Fruit fly (Drosophila melanogaster) whole organism, prepupa: ENCODE results near the gene L2HGDH.
A peak's percentile ranks its signal among the peaks of the same experiment; 100 is the strongest.

Source experiments
- Blimp-1 ChIP-seq: fragments of 200-800 bp; sonication (Bioruptor generic); optimal IDR thresholded peaks from 3 replicates; lab custom pipeline; 2017; ENCODE audit warnings: missing biosample characterization, missing genetic modification characterization, mild to moderate bottlenecking, moderate library complexity, missing genetic modification reagents
- CG10669 ChIP-seq: fragments of 200-800 bp; sonication (Bioruptor generic); optimal IDR thresholded peaks from 3 replicates; lab custom pipeline; 2018; ENCODE audit warnings: missing biosample characterization, mild to moderate bottlenecking, missing genetic modification characterization, moderate library complexity
- CG11902 ChIP-seq: fragments of 200-800 bp; sonication (Bioruptor generic); optimal IDR thresholded peaks from 3 replicates; lab custom pipeline; 2016; ENCODE audit warnings: missing biosample characterization, missing genetic modification characterization
- CG15336 ChIP-seq: fragments of 200-800 bp; sonication (Bioruptor generic); IDR thresholded peaks from 2 replicates; pipeline ENCODE4 v1.3.6; 2022; ENCODE audit warnings: missing biosample characterization, missing genetic modification characterization
- CG1621 ChIP-seq: fragments of 200-800 bp; sonication (Bioruptor generic); optimal IDR thresholded peaks from 3 replicates; lab custom pipeline; 2018; ENCODE audit warnings: missing biosample characterization, mild to moderate bottlenecking, missing genetic modification characterization
- CG16779 ChIP-seq: fragments of 200-800 bp; sonication (Bioruptor generic); optimal IDR thresholded peaks from 3 replicates; lab custom pipeline; 2017; ENCODE audit warnings: missing biosample characterization, mild to moderate bottlenecking, missing genetic modification characterization
- CG3032 ChIP-seq: fragments of 200-800 bp; optimal IDR thresholded peaks from 2 replicates; lab custom pipeline; 2019; ENCODE audit warnings: missing biosample characterization, mild to moderate bottlenecking, missing genetic modification characterization, moderate library complexity
- CG31627 ChIP-seq: fragments of 200-800 bp; sonication (Bioruptor generic); optimal IDR thresholded peaks from 3 replicates; lab custom pipeline; 2016; ENCODE audit warnings: missing biosample characterization, missing genetic modification characterization
- CG32006 ChIP-seq: fragments of 200-800 bp; sonication (Bioruptor generic); optimal IDR thresholded peaks from 3 replicates; lab custom pipeline; 2017; ENCODE audit warnings: missing biosample characterization, mild to moderate bottlenecking, missing genetic modification characterization
- CG6163 ChIP-seq: fragments of 200-800 bp; sonication (Bioruptor generic); IDR thresholded peaks from 3 replicates; pipeline ENCODE4 v1.3.6; 2022; ENCODE audit warnings: missing biosample characterization, missing genetic modification characterization
- CG6792 ChIP-seq: fragments of 200-800 bp; sonication (Bioruptor generic); optimal IDR thresholded peaks from 3 replicates; lab custom pipeline; 2016; ENCODE audit warnings: missing biosample characterization, missing genetic modification characterization
- CG6808 ChIP-seq: fragments of 200-800 bp; sonication (Bioruptor generic); optimal IDR thresholded peaks from 3 replicates; lab custom pipeline; 2017; ENCODE audit warnings: missing biosample characterization, missing genetic modification characterization, mild to moderate bottlenecking, moderate library complexity, missing genetic modification reagents
- CG6854 ChIP-seq: fragments of 200-800 bp; sonication (Bioruptor generic); optimal IDR thresholded peaks from 2 replicates; lab custom pipeline; 2017; ENCODE audit warnings: missing biosample characterization, mild to moderate bottlenecking, missing genetic modification characterization
- CG7368 ChIP-seq: fragments of 200-800 bp; sonication (Bioruptor generic); optimal IDR thresholded peaks from 3 replicates; lab custom pipeline; 2016; ENCODE audit warnings: missing biosample characterization, missing genetic modification characterization
- CG8119 ChIP-seq: fragments of 200-800 bp; sonication (Bioruptor generic); IDR thresholded peaks from 3 replicates; pipeline ENCODE4 v1.3.6; 2022; ENCODE audit warnings: missing biosample characterization, missing genetic modification characterization
- Eip75B ChIP-seq: fragments of 200-800 bp; sonication (Bioruptor generic); optimal IDR thresholded peaks from 3 replicates; lab custom pipeline; 2016; ENCODE audit warnings: missing biosample characterization, missing genetic modification characterization
- Eip78C ChIP-seq: fragments of 200-800 bp; sonication (Bioruptor generic); peaks from one replicate; lab custom pipeline; 2016; ENCODE audit warnings: missing biosample characterization, missing genetic modification characterization
- Ets21C ChIP-seq: fragments of 200-800 bp; sonication (Bioruptor generic); optimal IDR thresholded peaks from 3 replicates; lab custom pipeline; 2016; ENCODE audit warnings: missing biosample characterization, missing genetic modification characterization
- Ets96B ChIP-seq: fragments of 200-800 bp; optimal IDR thresholded peaks from 2 replicates; lab custom pipeline; 2019; ENCODE audit warnings: missing biosample characterization, mild to moderate bottlenecking, missing genetic modification characterization, moderate library complexity
- Gug ChIP-seq: fragments of 200-800 bp; sonication (Bioruptor generic); IDR thresholded peaks from 2 replicates; pipeline ENCODE4 v1.3.6; 2022; ENCODE audit warnings: missing biosample characterization, missing genetic modification characterization
- Hr4 ChIP-seq: fragments of 200-800 bp; sonication (Bioruptor generic); optimal IDR thresholded peaks from 3 replicates; lab custom pipeline; 2016; ENCODE audit warnings: missing biosample characterization, missing genetic modification characterization
- Met ChIP-seq: fragments of 200-800 bp; sonication (Bioruptor generic); optimal IDR thresholded peaks from 3 replicates; lab custom pipeline; 2016; ENCODE audit warnings: missing biosample characterization, missing genetic modification characterization
- OdsH ChIP-seq: fragments of 200-800 bp; sonication (Bioruptor generic); optimal IDR thresholded peaks from 3 replicates; lab custom pipeline; 2016; ENCODE audit warnings: missing biosample characterization, missing genetic modification characterization
- Sox15 ChIP-seq: fragments of 200-800 bp; sonication (Bioruptor generic); optimal IDR thresholded peaks from 3 replicates; lab custom pipeline; 2016; ENCODE audit warnings: missing biosample characterization, missing genetic modification characterization
- achi ChIP-seq: fragments of 200-800 bp; sonication (Bioruptor generic); optimal IDR thresholded peaks from 3 replicates; lab custom pipeline; 2016; ENCODE audit warnings: missing biosample characterization, missing genetic modification characterization
- acj6 ChIP-seq: fragments of 200-800 bp; sonication (Bioruptor generic); optimal IDR thresholded peaks from 3 replicates; lab custom pipeline; 2016; ENCODE audit warnings: missing biosample characterization, missing genetic modification characterization
- dac ChIP-seq: fragments of 200-800 bp; sonication (Bioruptor generic); optimal IDR thresholded peaks from 2 replicates; lab custom pipeline; 2017; ENCODE audit warnings: missing biosample characterization, mild to moderate bottlenecking, missing genetic modification characterization
- eg ChIP-seq: fragments of 200-800 bp; sonication (Bioruptor generic); IDR thresholded peaks from 3 replicates; pipeline ENCODE4 v1.3.6; 2022; ENCODE audit warnings: missing biosample characterization, missing genetic modification characterization
- esn ChIP-seq: fragments of 200-800 bp; sonication (Bioruptor generic); optimal IDR thresholded peaks from 2 replicates; lab custom pipeline; 2016; ENCODE audit warnings: missing biosample characterization, mild to moderate bottlenecking, missing genetic modification characterization, moderate library complexity
- fd85E ChIP-seq: fragments of 200-800 bp; sonication (Bioruptor generic); optimal IDR thresholded peaks from 3 replicates; lab custom pipeline; 2016; ENCODE audit warnings: missing biosample characterization, missing genetic modification characterization
- net ChIP-seq: fragments of 200-800 bp; sonication (Bioruptor generic); optimal IDR thresholded peaks from 3 replicates; lab custom pipeline; 2016; ENCODE audit warnings: missing biosample characterization, missing genetic modification characterization
- pdm3 ChIP-seq: fragments of 200-800 bp; sonication (Bioruptor generic); optimal IDR thresholded peaks from 3 replicates; lab custom pipeline; 2016; ENCODE audit warnings: missing biosample characterization, missing genetic modification characterization
- svp ChIP-seq: fragments of 200-800 bp; sonication (Bioruptor generic); peaks from one replicate; lab custom pipeline; 2016; ENCODE audit warnings: missing biosample characterization, missing genetic modification characterization
- topi ChIP-seq: fragments of 200-800 bp; sonication (Bioruptor generic); optimal IDR thresholded peaks from 3 replicates; lab custom pipeline; 2016; ENCODE audit warnings: missing biosample characterization, missing genetic modification characterization
- vri ChIP-seq: fragments of 200-800 bp; sonication (Bioruptor generic); optimal IDR thresholded peaks from 3 replicates; lab custom pipeline; 2016; ENCODE audit warnings: missing biosample characterization, mild to moderate bottlenecking, missing genetic modification characterization

L2HGDH gene

DNA sequence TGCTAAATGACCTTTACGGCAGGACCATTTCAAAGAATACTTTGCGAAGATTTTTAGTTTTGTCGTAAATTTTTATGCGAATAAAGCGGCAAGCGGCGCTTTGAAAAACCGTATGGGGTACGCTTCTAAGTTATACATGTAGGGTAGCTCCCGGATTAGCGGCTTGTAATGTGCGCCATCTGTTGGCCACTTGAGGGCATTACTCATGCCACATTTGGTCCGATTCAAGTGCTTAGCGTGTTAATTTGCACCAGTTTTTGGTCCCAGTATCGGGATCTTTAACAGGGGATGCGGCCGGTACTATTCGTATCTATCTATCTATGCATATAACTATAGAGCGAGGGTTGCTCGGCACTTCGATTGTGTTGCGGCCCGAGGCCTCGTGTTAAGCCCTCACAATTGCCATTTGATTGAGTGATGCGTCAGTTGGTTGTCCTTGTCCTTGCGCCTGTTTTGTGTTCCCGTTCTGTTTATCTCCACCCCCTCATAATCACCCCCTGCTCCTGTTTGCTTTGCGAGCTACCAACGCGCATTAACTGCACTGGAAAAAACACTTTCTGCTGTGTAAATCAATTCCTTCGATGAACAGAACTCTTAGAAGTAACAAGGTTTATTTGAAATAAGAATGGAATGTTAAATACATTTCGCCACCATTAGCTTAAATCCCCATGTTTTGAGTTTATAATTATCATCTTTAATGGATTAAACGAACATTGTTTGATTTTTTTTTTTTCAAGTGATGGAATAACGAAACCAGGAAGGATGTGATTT is 43.7 kb downstream of the L2HGDH start:
- TF ChIP-seq Sox15 (GFP tag; lab: Kevin White, UChicago): no peak
- TF ChIP-seq CG8119 (GFP tag; lab: Robert Waterston, UW): no peak
- peak; percentile 33 for TF ChIP-seq Eip78C (GFP tag; lab: Kevin White, UChicago)
- no peak for TF ChIP-seq CG6163 (GFP tag; lab: Robert Waterston, UW)
- no peak for TF ChIP-seq achi
- no peak for TF ChIP-seq Eip75B (GFP tag; lab: Kevin White, UChicago)
- no peak for TF ChIP-seq CG32006 (GFP tag; lab: Kevin White, UChicago)
- no peak for TF ChIP-seq acj6 (GFP tag; lab: Kevin White, UChicago)

dm6 chr2L:18929595-18929994 is 44.7 kb downstream of the L2HGDH start:
- no peak for TF ChIP-seq Eip75B (GFP tag; lab: Kevin White, UChicago)
- TF ChIP-seq pdm3: no peak
- TF ChIP-seq CG8119 (GFP tag; lab: Robert Waterston, UW): peak; percentile 26; the same call in 1 of the 3 replicates
- no peak for TF ChIP-seq Blimp-1 (GFP tag; lab: Kevin White, UChicago)
- TF ChIP-seq CG6792: no peak
- no peak for TF ChIP-seq topi (GFP tag; lab: Kevin White, UChicago)
- TF ChIP-seq Met (GFP tag; lab: Kevin White, UChicago): no peak
- peak; percentile 46 for TF ChIP-seq Eip78C (GFP tag; lab: Kevin White, UChicago)
- TF ChIP-seq CG32006 (GFP tag; lab: Kevin White, UChicago): no peak

DNA sequence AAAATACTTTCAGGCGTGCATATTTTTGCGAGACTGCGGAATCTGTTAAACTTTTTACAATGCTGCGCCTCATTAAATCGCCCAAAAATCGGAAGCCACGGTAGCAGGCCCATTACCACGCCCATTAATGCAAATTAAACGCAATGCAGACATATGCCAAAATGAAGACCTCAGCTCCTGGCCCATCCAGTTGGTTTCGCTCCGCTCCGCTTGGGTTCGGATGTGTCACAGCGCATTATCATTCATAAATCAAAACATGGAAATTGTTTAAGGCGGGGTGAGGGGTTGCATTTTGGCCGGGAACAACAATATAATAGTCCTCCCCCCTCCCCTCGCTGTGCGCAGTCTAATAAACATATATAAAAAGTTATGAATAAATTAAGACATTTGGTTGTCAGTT is 46.4 kb downstream of the L2HGDH start:
- no peak for TF ChIP-seq CG3032 (tag; lab: Kevin White, UChicago)
- TF ChIP-seq CG31627 (GFP tag; lab: Kevin White, UChicago): no peak
- no peak for TF ChIP-seq Hr4 (GFP tag; lab: Kevin White, UChicago)
- no peak for TF ChIP-seq net (GFP tag; lab: Kevin White, UChicago)
- TF ChIP-seq CG6792: no peak
- TF ChIP-seq CG11902 (GFP tag; lab: Kevin White, UChicago): no peak
- no peak for TF ChIP-seq CG1621 (tag; lab: Kevin White, UChicago)
- no peak for TF ChIP-seq OdsH (GFP tag; lab: Kevin White, UChicago)
- no peak for TF ChIP-seq CG7368 (GFP tag; lab: Kevin White, UChicago)
- TF ChIP-seq CG15336 (GFP tag; lab: Robert Waterston, UW): no peak
- TF ChIP-seq CG6854 (GFP tag; lab: Kevin White, UChicago): no peak
- TF ChIP-seq Eip75B (GFP tag; lab: Kevin White, UChicago): no peak
- no peak for TF ChIP-seq Ets96B (tag; lab: Kevin White, UChicago)
- TF ChIP-seq vri (GFP tag; lab: Kevin White, UChicago): no peak
- TF ChIP-seq Gug (GFP tag; lab: Robert Waterston, UW): no peak
- no peak for TF ChIP-seq eg (GFP tag; lab: Robert Waterston, UW)
- no peak for TF ChIP-seq Ets21C (GFP tag; lab: Kevin White, UChicago)

- no peak for TF ChIP-seq Hr4 (GFP tag; lab: Kevin White, UChicago)
- no peak for TF ChIP-seq svp (GFP tag; lab: Kevin White, UChicago)
- TF ChIP-seq dac (GFP tag; lab: Kevin White, UChicago): no peak
- no peak for TF ChIP-seq CG10669 (GFP tag; lab: Kevin White, UChicago)
- TF ChIP-seq acj6 (GFP tag; lab: Kevin White, UChicago): no peak
- TF ChIP-seq fd85E: no peak
- TF ChIP-seq eg (GFP tag; lab: Robert Waterston, UW): no peak
- no peak for TF ChIP-seq CG16779 (tag; lab: Kevin White, UChicago)
- TF ChIP-seq CG31627 (GFP tag; lab: Kevin White, UChicago): no peak
- no peak for TF ChIP-seq CG6808
- TF ChIP-seq esn (GFP tag; lab: Kevin White, UChicago): no peak
- TF ChIP-seq, all 60 proteins: peak for 0
Measured at dm6 chr2L:18925956-18926355, 48.3 kb downstream of the L2HGDH start.
